Fruit fly (Drosophila melanogaster): ENCODE measurements around the gene CG17896.

The CG17896 gene

dm6 chrX:542069-542468 is 48.8 kb upstream of the CG17896 start:
- TF ChIP-seq CG13894 (tag; optimal IDR thresholded peaks at IDR 0.05), result peak; percentile 22
- peak; percentile 87 for TF ChIP-seq crol (GFP tag; IDR thresholded peaks at IDR 0.05)
- peak; percentile 36 for TF ChIP-seq CG10543 (GFP tag; optimal IDR thresholded peaks at IDR 0.05)
- peak; percentile 93 for TF ChIP-seq abd-A (tag; optimal IDR thresholded peaks at IDR 0.05)
- no peak for TF ChIP-seq CG9876 (GFP tag; optimal IDR thresholded peaks at IDR 0.05)
- TF ChIP-seq Dip3 (GFP tag; optimal IDR thresholded peaks at IDR 0.05), result no peak
- peak; percentile 27 for TF ChIP-seq Deaf1 (tag; optimal IDR thresholded peaks at IDR 0.05)
- TF ChIP-seq CG6765 (GFP tag; optimal IDR thresholded peaks at IDR 0.05), result no peak
- TF ChIP-seq CG13123 (GFP tag; optimal IDR thresholded peaks at IDR 0.05), result no peak
- peak; percentile 9 for TF ChIP-seq CG6854 (GFP tag; optimal IDR thresholded peaks at IDR 0.05)
- TF ChIP-seq CG34422 (GFP tag; IDR thresholded peaks at IDR 0.05), result no peak
- peak; percentile 42 for TF ChIP-seq CG18599 (GFP tag; optimal IDR thresholded peaks at IDR 0.05)
- TF ChIP-seq tna (GFP tag; IDR thresholded peaks at IDR 0.05; ENCODE audit: partially characterized antibody), result no peak
- TF ChIP-seq sim (GFP tag; IDR thresholded peaks at IDR 0.05), result no peak
- no peak for TF ChIP-seq Bdp1 (GFP tag; optimal IDR thresholded peaks at IDR 0.05)

- no peak for TF ChIP-seq otp (GFP tag; IDR thresholded peaks at IDR 0.05)
- no peak for TF ChIP-seq btn (GFP tag; optimal IDR thresholded peaks at IDR 0.05)
- peak; percentile 12 for TF ChIP-seq CG15696 (tag; optimal IDR thresholded peaks at IDR 0.05)
- TF ChIP-seq CG11085 (GFP tag; IDR thresholded peaks at IDR 0.05), result no peak
- TF ChIP-seq gro (GFP tag; optimal IDR thresholded peaks at IDR 0.05), result no peak
- peak; percentile 95 for TF ChIP-seq CTCF (GFP tag; optimal IDR thresholded peaks at IDR 0.05)
- no peak for TF ChIP-seq slp2 (GFP tag; optimal IDR thresholded peaks at IDR 0.05)
- no peak for TF ChIP-seq wdn (GFP tag; IDR thresholded peaks at IDR 0.05)
- no peak for TF ChIP-seq CG30020 (tag; optimal IDR thresholded peaks at IDR 0.05)
- TF ChIP-seq D (optimal IDR thresholded peaks at IDR 0.05), result no peak
- no peak for TF ChIP-seq D (GFP tag; optimal IDR thresholded peaks at IDR 0.05)
- TF ChIP-seq CG12299 (tag; optimal IDR thresholded peaks at IDR 0.05), result no peak
- TF ChIP-seq ranshi (GFP tag; IDR thresholded peaks at IDR 0.05), result no peak
- TF ChIP-seq CG9932 (GFP tag; IDR thresholded peaks at IDR 0.05), result peak; percentile 33; the same call in 1 of the 2 replicates
- TF ChIP-seq ro (GFP tag; IDR thresholded peaks at IDR 0.05), result no peak
- TF ChIP-seq CG2202 (tag; optimal IDR thresholded peaks at IDR 0.05), result no peak
- peak; percentile 36 for TF ChIP-seq nmo (GFP tag; optimal IDR thresholded peaks at IDR 0.05)
- no peak for TF ChIP-seq CG14441 (GFP tag; IDR thresholded peaks at IDR 0.05)
- no peak for TF ChIP-seq CG31388 (GFP tag; optimal IDR thresholded peaks at IDR 0.05)
- no peak for TF ChIP-seq tll (GFP tag; optimal IDR thresholded peaks at IDR 0.05)
- TF ChIP-seq CG10654 (GFP tag; optimal IDR thresholded peaks at IDR 0.05), result no peak
- TF ChIP-seq CG9797 (GFP tag; optimal IDR thresholded peaks at IDR 0.05), result peak; percentile 55
- no peak for TF ChIP-seq kay (GFP tag; optimal IDR thresholded peaks at IDR 0.05)
- no peak for TF ChIP-seq Ssrp (tag; optimal IDR thresholded peaks at IDR 0.05)
- no peak for TF ChIP-seq CG13123 (GFP tag; optimal IDR thresholded peaks at IDR 0.05)
- no peak for TF ChIP-seq sob (GFP tag; IDR thresholded peaks at IDR 0.05)
- no peak for TF ChIP-seq CG4617 (GFP tag; optimal IDR thresholded peaks at IDR 0.05; ENCODE audit: borderline replicate concordance)
- no peak for TF ChIP-seq tup (GFP tag; optimal IDR thresholded peaks at IDR 0.05)
- no peak for TF ChIP-seq HLH4C (GFP tag; IDR thresholded peaks at IDR 0.05; ENCODE audit: partially characterized antibody)
- no peak for TF ChIP-seq MTF-1 (GFP tag; optimal IDR thresholded peaks at IDR 0.05; ENCODE audit: borderline replicate concordance)
- TF ChIP-seq CG7357 (GFP tag; IDR thresholded peaks at IDR 0.05), result no peak
- TF ChIP-seq sim (GFP tag; IDR thresholded peaks at IDR 0.05), result no peak
- TF ChIP-seq tna (GFP tag; IDR thresholded peaks at IDR 0.05; ENCODE audit: partially characterized antibody), result no peak
- peak; percentile 6 for TF ChIP-seq CG18599 (GFP tag; optimal IDR thresholded peaks at IDR 0.05)
- peak; percentile 17 for TF ChIP-seq stwl (tag; optimal IDR thresholded peaks at IDR 0.05)
- peak; percentile 69 for TF ChIP-seq CG1603 (tag; optimal IDR thresholded peaks at IDR 0.05)
- TF ChIP-seq CG8765 (GFP tag; IDR thresholded peaks at IDR 0.05), result no peak
Observed at dm6 chrX:529724-530603, 36.7 kb upstream of the CG17896 start, which contains the start of the genes CG4293 and Appl. Gene CG4293 (minus strand): TSS chrX:530291. Gene Appl (plus strand): TSS chrX:530501.

Measured in whole organism, embryonic.